Fruit fly (Drosophila melanogaster): Measurements from ENCODE around the gene CG12986.
A peak's percentile ranks its signal among the peaks of the same experiment; 100 is the strongest.

The CG12986 gene

dm6 chrX:17826807-17827703 is 7.6 kb upstream of the CG12986 start, which contains the start of gene Socs16D (continued):
- TF ChIP-seq Mrtf (GFP tag; IDR thresholded peaks at IDR 0.05) (no peak), CG11085 (GFP tag; IDR thresholded peaks at IDR 0.05) (no peak), CG10462 (GFP tag; optimal IDR thresholded peaks at IDR 0.05) (peak; percentile 13), Tbp (GFP tag; optimal IDR thresholded peaks at IDR 0.05) (no peak), ems (GFP tag; optimal IDR thresholded peaks at IDR 0.05) (peak; percentile 17), CG11398 (GFP tag; optimal IDR thresholded peaks at IDR 0.05) (peak; percentile 8), ftz-f1 (GFP tag; optimal IDR thresholded peaks at IDR 0.05) (no peak), abd-A (tag; optimal IDR thresholded peaks at IDR 0.05) (peak; percentile 72), CG1603 (tag; optimal IDR thresholded peaks at IDR 0.05) (peak; percentile 85), fd102C (GFP tag; optimal IDR thresholded peaks at IDR 0.05) (no peak), grau (tag; optimal IDR thresholded peaks at IDR 0.05) (peak; percentile 32), Dek (tag; optimal IDR thresholded peaks at IDR 0.05) (peak; percentile 52), CHES-1-like (GFP tag; optimal IDR thresholded peaks at IDR 0.05) (peak; percentile 47), Hr3 (GFP tag; optimal IDR thresholded peaks at IDR 0.05) (peak; percentile 7), klu (GFP tag; IDR thresholded peaks at IDR 0.05) (no peak), CG8290 (GFP tag; optimal IDR thresholded peaks at IDR 0.05) (peak; percentile 58), CG8290 (tag; optimal IDR thresholded peaks at IDR 0.05) (peak in 1 of 2 experiments; percentile 75), ATbp (GFP tag; optimal IDR thresholded peaks at IDR 0.05) (no peak), row (GFP tag; IDR thresholded peaks at IDR 0.05) (peak; percentile 66), CG17829 (tag; optimal IDR thresholded peaks at IDR 0.05) (peak; percentile 28), lbe (GFP tag; optimal IDR thresholded peaks at IDR 0.05) (peak; percentile 20), HmgZ (tag; optimal IDR thresholded peaks at IDR 0.05) (peak; percentile 72), ara (GFP tag; IDR thresholded peaks at IDR 0.05) (no peak), peb (GFP tag; IDR thresholded peaks at IDR 0.05) (no peak), Hand (GFP tag; optimal IDR thresholded peaks at IDR 0.05) (peak; percentile 38), CG13296 (GFP tag; optimal IDR thresholded peaks at IDR 0.05) (peak; percentile 34), vnd (GFP tag; IDR thresholded peaks at IDR 0.05; ENCODE audit: partially characterized antibody) (peak; percentile 94), ato (GFP tag; IDR thresholded peaks at IDR 0.05; ENCODE audit: partially characterized antibody) (peak; percentile 97), Bteb2 (GFP tag; optimal IDR thresholded peaks at IDR 0.05) (peak; percentile 41), CG31365 (tag; optimal IDR thresholded peaks at IDR 0.05) (peak; percentile 27), trh (GFP tag; optimal IDR thresholded peaks at IDR 0.05) (no peak), Opbp (GFP tag; IDR thresholded peaks at IDR 0.05; ENCODE audit: partially characterized antibody) (peak; percentile 99), HLH54F (GFP tag; optimal IDR thresholded peaks at IDR 0.05) (peak; percentile 22), CG13775 (GFP tag; optimal IDR thresholded peaks at IDR 0.05) (no peak), CG3281 (GFP tag; optimal IDR thresholded peaks at IDR 0.05) (no peak), aop (GFP tag; IDR thresholded peaks at IDR 0.05) (no peak), CG6689 (GFP tag; IDR thresholded peaks at IDR 0.05) (0 out of 2 replicates have a peak, but pooled peaks have one; percentile 10), inv (GFP tag; IDR thresholded peaks at IDR 0.05; ENCODE audit: partially characterized antibody) (peak; percentile 98), mam (GFP tag; optimal IDR thresholded peaks at IDR 0.05) (peak; percentile 68), CG34422 (GFP tag; IDR thresholded peaks at IDR 0.05) (no peak), CG34376 (GFP tag; optimal IDR thresholded peaks at IDR 0.05) (peak; percentile 40), CG10274 (GFP tag; optimal IDR thresholded peaks at IDR 0.05) (no peak), Doc3 (GFP tag; IDR thresholded peaks at IDR 0.05; ENCODE audit: partially characterized antibody) (peak; percentile 93), pnt (GFP tag; optimal IDR thresholded peaks at IDR 0.05) (peak; percentile 12), NC2β (GFP tag; optimal IDR thresholded peaks at IDR 0.05) (peak; percentile 44), ro (GFP tag; IDR thresholded peaks at IDR 0.05) (no peak), CG31388 (GFP tag; optimal IDR thresholded peaks at IDR 0.05) (no peak), CG4360 (GFP tag; IDR thresholded peaks at IDR 0.05) (no peak), CG7271 (tag; optimal IDR thresholded peaks at IDR 0.05) (no peak)
